Worm (Caenorhabditis elegans) whole organism, L1 larva: ENCODE data around the gene pqn-54.

Experiments
- C04F5.9 ChIP-seq: sonication (generic microtip); optimal IDR thresholded peaks from 2 replicates; lab custom pipeline; 2016; ENCODE audit warnings: missing genetic modification characterization, missing compliant biosample characterization
- egl-27 ChIP-seq, 2 experiments: fragments of 150-350 bp in 1 of 2; sonication (generic microtip); optimal IDR thresholded peaks; 3 replicates each; lab custom pipeline; 2017 to 2018; ENCODE audit warnings: missing biosample characterization in 2 of 2, missing genetic modification characterization in 2 of 2, missing genetic modification reagents in 2 of 2
- elt-2 ChIP-seq: sonication (generic microtip); optimal IDR thresholded peaks from 2 replicates; lab custom pipeline; 2016; ENCODE audit warnings: missing genetic modification characterization, mild to moderate bottlenecking, inconsistent platforms, missing compliant biosample characterization, missing genetic modification reagents
- lin-15B ChIP-seq: fragments of 150-350 bp; sonication (generic microtip); optimal IDR thresholded peaks from 3 replicates; lab custom pipeline; 2014; ENCODE audit warnings: missing biosample characterization, missing genetic modification characterization
- lin-39 ChIP-seq: fragments of 150-350 bp; optimal IDR thresholded peaks from 2 replicates; lab custom pipeline; 2014; ENCODE audit warnings: missing biosample characterization, missing genetic modification reagents, missing genetic modification characterization
- lsy-2 ChIP-seq, 2 experiments: fragments of 150-350 bp; optimal IDR thresholded peaks; 2 replicates each; lab custom pipeline; 2014; ENCODE audit warnings: missing biosample characterization in 2 of 2, missing genetic modification characterization in 2 of 2
- nhr-11 ChIP-seq: fragments of 150-350 bp; optimal IDR thresholded peaks from 2 replicates; lab custom pipeline; 2014; ENCODE audit warnings: missing biosample characterization, missing genetic modification characterization
- nhr-28 ChIP-seq: fragments of 150-350 bp; optimal IDR thresholded peaks from 2 replicates; lab custom pipeline; 2014; ENCODE audit warnings: missing biosample characterization, missing genetic modification characterization
- rnt-1 ChIP-seq: sonication (generic microtip); optimal IDR thresholded peaks from 2 replicates; lab custom pipeline; 2016; ENCODE audit warnings: mild to moderate bottlenecking, missing genetic modification characterization, moderate library complexity, missing compliant biosample characterization
- unc-30 ChIP-seq: sonication (generic microtip); optimal IDR thresholded peaks from 2 replicates; lab custom pipeline; 2017; ENCODE audit warnings: missing biosample characterization, missing genetic modification characterization
- unc-86 ChIP-seq: sonication (generic microtip); optimal IDR thresholded peaks from 2 replicates; lab custom pipeline; 2016; ENCODE audit warnings: missing genetic modification characterization, missing compliant biosample characterization
- ztf-4 ChIP-seq: fragments of 150-350 bp; optimal IDR thresholded peaks from 2 replicates; lab custom pipeline; 2014; ENCODE audit warnings: missing biosample characterization, missing genetic modification characterization

DNA sequence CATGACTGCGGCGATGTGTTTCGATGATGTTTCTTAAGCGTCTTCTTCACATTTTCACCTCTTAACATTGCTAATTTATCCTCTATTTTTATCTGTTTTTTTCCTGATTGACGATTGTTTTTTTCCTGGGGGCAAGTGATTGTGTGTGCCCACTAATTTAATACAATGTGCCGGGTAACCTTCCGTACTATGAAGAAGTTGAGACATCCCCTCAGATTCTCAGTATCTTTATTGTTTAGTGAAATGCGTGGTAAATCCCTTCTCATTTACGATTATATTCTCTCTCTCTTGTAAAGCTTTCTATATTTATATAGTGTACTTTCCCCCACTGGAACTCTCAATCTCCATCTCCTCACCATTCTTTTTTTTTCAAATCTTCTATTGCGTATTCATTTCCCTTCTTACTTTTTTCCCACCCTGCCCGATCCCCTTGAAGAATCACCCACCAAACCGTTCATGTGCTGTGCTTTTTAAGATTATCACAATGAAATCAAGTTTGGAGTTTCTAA is 11.5 kb downstream of the pqn-54 start:
- TF ChIP-seq unc-30 (tag; lab: Kevin White, UChicago): no peak
- no peak for TF ChIP-seq elt-2 (tag; lab: Kevin White, UChicago)
- TF ChIP-seq lin-15B: no peak
- no peak for TF ChIP-seq lsy-2 (tag; optimal IDR thresholded peaks at IDR 0.05; lab: Kevin White, UChicago)
- TF ChIP-seq egl-27 (tag; optimal IDR thresholded peaks at IDR 0.05; lab: Kevin White, UChicago): no peak
- no peak for TF ChIP-seq lin-39 (tag; lab: Kevin White, UChicago)
- TF ChIP-seq C04F5.9 (tag; lab: Kevin White, UChicago): no peak
- no peak for TF ChIP-seq ztf-4
- no peak for TF ChIP-seq rnt-1 (tag; lab: Kevin White, UChicago)
- no peak for TF ChIP-seq nhr-28 (tag; lab: Kevin White, UChicago)
- no peak for TF ChIP-seq unc-86 (tag; lab: Kevin White, UChicago)
- TF ChIP-seq nhr-11 (tag; lab: Kevin White, UChicago): no peak
